Fruit fly (Drosophila melanogaster): ENCODE measurements around the gene gkt.

The gkt gene

DNA sequence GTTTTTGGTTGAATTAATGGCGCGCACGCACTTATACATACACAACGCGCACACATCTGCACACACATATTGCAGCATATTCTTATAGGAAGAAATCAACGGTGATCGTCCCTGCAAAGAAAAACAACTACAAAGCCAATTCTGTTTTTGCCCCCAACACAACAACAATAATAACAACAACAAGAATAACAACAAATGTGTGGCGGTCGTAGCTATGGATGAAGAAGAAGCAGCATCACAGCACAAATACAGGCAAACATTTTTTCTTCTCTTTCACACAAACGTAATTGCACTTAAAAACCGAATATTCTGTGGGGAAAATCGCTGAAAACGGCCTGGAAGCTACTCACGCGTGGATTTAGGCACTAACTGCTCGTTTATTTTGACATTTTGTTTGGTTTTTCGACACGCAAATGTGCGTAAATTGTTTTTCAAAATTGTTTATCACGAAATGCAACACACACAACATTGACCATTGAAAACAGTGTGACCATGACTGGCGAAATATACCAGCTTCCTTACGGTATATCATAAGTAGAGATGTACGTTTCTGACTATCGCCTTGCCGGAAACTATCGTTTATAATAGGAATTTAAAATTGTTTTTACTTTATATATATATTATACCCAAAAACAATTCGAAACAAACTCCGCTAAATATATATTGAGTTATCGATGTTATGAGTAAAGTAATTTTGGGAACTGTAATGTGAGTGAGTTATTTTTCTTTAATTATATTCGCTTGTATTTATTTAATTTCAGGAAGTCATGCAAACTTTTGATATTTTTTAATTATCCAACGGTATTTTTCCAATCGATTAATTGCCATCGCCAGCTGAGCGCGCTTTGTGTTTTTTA, at the start of gene gkt, which contains the start of gene Mad:
Gene gkt, plus strand, starts transcription at position 807 of the 857 bp plus-strand sequence.
Gene Mad, minus strand, starts transcription at position 500 of the 857 bp plus-strand sequence.
- TF ChIP-seq noc (tag; optimal IDR thresholded peaks at IDR 0.05): no peak

DNA sequence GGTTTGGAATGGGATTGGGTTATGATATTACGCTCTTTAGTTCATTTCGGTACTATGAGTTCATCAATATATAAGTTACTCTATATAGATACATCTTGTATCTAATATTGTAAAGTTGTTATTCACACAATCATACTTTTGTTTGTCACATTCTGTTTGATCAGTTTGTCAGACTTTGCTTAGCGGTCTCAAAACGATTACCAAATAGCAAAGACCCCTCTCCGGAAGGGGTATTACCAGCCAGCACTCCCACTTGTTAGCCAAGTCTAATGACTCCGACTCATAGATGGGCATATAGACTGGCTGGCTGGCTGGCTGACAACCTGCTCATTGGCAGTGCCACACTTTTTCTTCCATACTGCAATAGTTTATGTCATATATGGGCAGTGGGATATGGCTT, 45.6 kb upstream of the gkt start:
- TF ChIP-seq noc (tag; optimal IDR thresholded peaks at IDR 0.05): no peak

DNA sequence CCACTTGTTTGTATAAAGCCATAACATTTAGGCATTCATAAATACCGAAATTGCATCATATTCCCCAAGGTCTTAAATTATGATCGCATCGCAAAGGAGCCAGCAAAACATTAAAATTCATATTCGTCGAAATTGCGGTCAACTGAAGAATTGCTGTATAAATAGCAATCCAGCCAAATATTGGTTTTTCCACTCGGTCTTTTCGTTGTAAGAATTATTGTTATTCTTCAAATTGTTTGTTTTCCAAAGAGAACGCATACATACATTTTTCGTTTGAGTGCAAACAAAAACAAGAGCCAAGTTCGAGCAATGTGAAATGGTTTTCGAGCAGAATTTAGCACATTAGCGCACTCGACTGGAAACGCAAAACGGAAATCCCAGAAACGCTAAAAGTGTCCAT, 44.9 kb upstream of the gkt start:
- TF ChIP-seq noc (tag; optimal IDR thresholded peaks at IDR 0.05): no peak

DNA sequence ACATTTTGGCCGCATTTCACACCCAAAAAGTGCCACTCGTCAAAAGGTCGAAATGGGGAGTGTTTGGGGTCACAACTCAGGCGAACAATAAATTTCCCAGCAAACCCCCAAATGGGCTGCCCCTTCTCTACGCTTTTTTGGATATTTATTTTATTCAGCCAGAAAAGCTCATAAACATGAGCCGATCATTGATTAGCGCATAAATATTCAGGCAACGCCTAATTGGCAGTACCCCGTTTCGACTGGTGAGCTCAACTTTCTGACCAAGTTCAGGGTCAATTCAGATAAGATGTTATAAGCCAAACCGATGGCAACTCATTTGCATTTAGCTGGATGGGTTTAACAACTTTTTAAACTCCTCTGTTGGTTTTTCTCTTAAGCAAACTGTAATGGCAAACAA, 40.1 kb upstream of the gkt start:
- TF ChIP-seq noc (tag; optimal IDR thresholded peaks at IDR 0.05): no peak

DNA sequence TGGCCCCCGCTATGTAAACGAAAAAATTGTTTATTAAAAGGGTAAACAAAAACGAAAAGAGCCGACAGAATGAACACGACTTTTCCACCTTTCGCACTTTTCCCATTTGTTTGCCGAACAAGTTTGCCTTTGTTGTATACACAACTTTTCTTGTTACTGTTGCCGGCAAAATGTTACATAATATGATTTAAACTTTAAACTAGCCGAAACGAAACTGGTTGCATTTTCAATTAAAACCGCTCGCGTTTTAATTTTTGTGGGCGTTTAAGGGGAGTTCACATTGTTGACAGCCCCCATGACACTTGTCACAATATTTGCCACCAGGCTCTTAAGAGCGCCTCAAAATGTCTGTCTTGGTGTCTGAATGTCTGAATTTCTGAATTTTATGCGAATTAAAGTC, 38.9 kb upstream of the gkt start:
- TF ChIP-seq noc (tag; optimal IDR thresholded peaks at IDR 0.05): no peak

DNA sequence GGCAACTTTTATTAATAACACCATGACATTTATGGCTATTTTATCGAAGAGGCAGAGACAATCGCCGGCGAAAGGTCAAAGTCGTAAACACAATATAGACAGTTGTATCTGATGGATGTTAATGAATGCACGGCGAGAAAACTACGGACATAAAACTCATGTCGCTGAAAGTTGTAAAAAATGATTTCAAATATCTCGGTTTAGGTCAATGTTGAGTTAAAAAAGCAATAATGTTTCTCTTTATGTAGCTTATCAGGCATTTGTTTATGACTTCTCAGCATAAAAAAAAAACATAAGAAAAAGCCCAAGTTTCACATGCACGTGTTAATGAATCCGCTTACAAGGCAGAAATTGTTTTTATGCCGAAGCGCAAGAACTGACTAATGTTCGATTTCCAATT, 38.4 kb upstream of the gkt start:
- TF ChIP-seq noc (tag; optimal IDR thresholded peaks at IDR 0.05): no peak

DNA sequence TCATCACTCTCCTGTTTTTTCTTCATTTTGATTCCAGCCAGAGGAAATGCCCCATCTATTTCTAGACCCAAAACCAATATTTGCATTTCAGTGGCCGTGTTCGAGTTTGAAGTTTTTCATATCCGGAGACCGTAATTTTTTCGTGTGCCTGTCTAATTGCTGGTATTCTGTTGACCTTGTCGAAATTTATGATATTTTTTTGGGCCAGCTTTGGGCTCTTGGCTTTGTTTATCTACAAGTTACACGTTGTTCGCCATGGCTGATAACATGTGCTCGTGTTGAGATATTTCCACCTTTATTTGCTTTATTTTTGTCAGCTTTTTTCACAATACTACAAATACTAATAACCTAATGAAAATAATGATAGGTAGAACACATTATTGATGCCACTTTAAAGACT, 38.0 kb upstream of the gkt start:
- no peak for TF ChIP-seq noc (tag; optimal IDR thresholded peaks at IDR 0.05)

DNA sequence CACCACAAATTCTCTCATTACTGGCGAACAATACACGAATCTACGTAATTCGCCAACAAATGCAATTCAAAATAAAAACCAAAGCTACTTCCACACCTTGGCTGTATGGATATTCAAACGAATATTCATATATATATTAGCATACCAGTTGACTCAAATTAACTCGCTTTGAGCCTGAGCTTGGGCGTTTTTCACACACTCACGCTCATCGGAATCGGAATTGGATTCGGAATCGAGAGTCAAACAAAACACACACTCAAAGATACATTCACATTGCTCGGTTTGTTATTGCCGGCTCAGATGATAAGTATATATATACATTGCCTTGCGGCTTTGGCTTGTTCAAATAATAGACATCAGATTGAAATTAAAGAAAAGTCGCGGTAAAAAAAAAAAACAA, 37.5 kb upstream of the gkt start:
- no peak for TF ChIP-seq noc (tag; optimal IDR thresholded peaks at IDR 0.05)

DNA sequence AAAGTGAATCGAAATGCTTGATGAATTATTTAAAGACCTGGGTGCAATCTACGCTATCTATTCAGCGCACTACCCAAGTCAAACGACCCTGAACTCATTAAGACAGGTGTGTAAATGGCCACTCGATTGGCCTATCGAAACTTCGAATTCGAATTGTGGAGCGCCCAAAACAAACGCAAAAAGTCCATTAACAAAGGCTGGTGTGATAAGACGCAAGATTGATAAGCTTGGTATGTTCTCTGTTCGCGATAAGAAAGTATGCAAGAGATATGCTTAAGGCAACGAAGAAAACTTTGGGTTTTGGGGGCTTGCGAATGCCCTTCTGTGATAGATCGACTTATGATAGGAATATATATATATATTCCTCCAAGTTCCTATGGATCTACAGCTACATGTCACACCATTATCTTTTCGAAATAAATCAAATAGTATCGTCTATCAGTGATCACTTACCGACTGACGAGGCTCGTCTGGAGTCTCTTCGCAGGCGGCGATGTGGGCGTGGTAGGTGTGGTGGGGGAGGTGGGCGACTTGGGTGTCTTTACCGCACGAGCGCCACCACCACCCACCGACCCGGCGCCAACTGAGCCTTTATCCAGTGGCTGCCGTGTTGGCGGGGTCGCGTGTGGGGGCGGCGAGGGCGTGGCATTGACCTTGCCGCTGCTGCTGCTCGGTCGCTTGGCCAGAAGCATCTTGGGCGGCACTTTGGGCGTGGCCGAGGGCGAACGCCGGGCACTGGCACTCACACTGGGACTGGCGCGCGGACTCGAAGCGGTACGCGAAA, 36.0 kb upstream of the gkt start:
- no peak for TF ChIP-seq noc (tag; optimal IDR thresholded peaks at IDR 0.05)

DNA sequence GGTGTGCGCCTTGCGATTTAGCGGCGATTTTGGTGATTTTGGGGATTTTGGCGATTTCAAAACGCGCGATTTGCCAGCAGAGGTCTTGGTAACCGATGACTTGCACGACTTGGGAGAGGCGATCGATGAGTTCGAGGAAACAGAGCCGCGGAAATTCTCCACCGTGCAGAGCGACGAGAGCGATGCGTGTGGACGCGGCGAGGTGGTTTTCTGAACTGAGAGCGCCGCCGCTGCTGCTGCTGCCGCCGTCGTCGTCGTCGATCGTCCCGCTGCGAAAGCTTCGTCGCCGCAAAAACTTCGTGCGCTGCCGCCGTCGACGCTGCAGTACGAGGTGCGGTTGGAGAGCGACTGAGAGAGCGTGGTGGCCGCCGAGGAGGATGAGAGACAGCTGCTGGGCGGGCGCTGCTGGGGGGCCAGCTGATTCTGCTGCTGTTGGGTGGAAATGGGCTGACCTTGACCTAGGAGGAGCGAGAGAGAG, 35.2 kb upstream of the gkt start:
- TF ChIP-seq noc (tag; optimal IDR thresholded peaks at IDR 0.05): no peak

DNA sequence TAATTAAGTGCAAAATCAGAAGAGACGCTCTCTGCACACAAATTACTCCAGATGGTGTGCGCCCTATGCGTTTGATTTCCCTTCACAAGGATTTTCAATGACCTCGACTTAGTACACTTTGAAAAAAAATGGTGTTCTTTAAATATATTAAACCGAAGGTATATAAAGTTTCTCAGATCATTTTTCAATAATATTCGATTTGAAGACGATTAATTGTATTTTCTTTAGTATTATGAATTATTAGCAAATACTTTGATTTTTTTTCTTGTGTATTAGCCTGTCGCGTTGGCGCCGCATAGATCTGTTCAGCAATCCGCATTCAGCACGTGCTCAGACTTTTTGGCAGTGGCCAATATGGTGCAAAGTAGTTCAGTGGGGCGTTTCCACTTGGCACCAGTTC, 31.9 kb upstream of the gkt start:
- TF ChIP-seq noc (tag; optimal IDR thresholded peaks at IDR 0.05): no peak

DNA sequence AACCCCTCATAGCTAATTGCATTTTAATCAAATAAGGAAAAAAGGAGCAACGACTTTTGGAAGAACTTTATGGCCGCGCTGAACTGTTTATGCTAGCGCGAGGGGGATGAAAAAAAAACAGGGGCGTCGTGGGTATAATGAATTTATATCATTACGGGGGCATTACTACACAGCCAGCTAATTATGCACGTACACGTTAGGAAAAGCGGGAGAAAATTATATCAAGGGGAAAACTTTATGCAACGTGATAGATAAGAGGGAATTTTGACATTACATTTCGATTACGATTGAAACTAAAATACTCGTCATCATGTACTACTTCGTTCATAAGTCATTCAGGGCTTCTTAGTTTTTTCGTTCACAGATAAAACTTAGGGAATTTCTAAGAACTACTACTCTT, 31.4 kb upstream of the gkt start, which contains the start of gene CG15403:
Gene CG15403, plus strand, starts transcription at position 301 of the 400 bp plus-strand sequence.
- TF ChIP-seq noc (tag; optimal IDR thresholded peaks at IDR 0.05): no peak

DNA sequence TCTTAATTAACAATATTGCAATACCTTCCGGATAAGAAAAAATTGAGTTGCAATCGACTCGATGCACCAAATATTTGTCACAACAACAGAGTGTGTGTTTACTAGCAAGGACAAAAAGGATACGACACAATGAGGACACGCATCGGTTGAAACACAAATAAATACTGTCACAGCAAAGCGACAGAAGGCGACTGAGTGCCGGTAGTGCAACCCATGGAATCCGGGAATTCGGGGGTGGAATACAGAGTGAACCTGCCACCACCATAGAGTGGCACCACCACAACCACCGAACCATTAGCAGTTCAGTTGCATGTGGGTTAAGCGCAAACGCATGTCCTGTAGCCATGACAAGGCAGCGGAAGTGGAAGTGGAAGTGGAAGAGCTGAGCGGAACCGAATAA, 29.3 kb upstream of the gkt start:
- no peak for TF ChIP-seq noc (tag; optimal IDR thresholded peaks at IDR 0.05)

DNA sequence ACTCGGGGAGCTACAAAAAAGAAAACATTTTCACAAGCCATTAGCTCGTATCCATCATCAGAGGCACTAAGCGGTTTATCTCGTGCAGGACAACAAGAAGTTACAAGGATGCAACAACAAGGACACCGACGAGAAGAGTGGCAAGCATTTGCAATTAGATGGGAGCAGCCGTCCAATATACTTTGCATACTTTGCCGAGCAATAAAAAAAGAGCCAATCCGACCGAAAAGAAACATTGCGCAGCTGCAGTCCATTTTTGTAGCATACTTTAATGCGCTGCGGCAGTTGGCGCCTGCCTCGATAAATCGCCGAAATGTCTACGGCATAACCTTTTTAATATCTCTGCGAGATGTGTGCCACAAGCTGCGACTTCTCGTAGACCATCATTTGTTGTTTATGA, 28.1 kb upstream of the gkt start:
- TF ChIP-seq noc (tag; optimal IDR thresholded peaks at IDR 0.05): no peak

DNA sequence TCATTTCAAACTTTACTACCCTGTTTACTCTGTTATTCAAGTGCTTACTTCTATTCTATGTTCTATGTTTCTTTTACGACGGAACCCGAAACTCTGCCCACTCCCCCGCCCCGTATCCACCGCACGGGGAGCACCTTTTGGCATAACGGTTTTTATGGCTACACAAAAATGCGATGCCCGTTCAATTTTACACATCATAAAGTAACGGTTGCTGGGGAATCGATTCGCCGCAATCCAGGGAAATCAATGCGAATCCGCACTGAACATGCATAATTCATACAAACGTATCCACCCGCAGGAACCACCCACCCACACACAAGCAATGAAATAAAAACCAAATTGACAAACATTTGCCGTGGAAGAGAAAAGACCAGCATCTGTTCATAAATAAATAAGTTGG, 15.8 kb upstream of the gkt start:
- TF ChIP-seq noc (tag; optimal IDR thresholded peaks at IDR 0.05): no peak

DNA sequence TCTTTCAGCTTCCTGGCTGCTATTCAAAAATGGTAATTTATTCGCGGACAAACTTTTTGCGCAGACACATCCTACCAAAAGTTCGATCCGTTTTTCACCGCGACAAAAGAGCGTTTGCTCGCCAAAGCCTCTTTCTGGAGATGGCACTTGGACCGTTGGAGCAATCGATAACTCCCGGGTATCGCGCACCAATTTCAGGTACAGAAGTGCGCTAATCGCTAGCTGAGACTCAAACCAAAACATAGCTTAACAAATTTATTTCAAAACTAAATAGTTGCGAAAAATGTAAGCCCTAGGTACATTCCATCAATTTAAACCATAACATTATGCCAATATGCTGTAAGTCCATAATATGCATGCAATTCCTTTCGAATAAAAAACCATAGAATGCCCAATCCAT, 15.0 kb upstream of the gkt start, which contains the start of gene toc:
Gene toc, minus strand, starts transcription at position 78 of the 400 bp plus-strand sequence.
- TF ChIP-seq noc (tag; optimal IDR thresholded peaks at IDR 0.05): no peak

DNA sequence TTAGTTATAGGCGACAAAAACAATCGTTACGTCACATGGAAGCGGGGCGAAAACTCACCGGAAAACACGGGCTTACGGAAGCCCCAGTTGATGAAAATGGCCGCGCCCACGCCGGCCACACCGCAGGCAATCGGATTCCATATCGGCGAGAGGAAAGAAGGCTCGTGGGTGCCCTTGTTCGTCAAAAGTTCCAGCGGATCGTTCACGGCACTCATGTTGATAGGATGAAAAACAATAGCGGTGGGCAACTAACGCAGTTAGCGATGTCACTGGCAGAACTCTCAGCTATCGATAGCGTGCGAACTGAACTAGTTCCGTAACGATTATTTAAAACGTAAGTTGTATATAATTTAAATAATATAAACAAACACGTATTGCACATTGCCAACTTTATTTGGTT, 14.3 kb upstream of the gkt start, which contains the start of gene ND-B14.5B:
Gene ND-B14.5B, minus strand, starts transcription at position 379 of the 400 bp plus-strand sequence.
- no peak for TF ChIP-seq noc (tag; optimal IDR thresholded peaks at IDR 0.05)

Measured in whole organism, larva.